Fruit fly (Drosophila melanogaster) whole organism, embryonic: ENCODE results near the gene RpS14a.
A peak's percentile ranks its signal among the peaks of the same experiment; 100 is the strongest.

ENCODE experiments used
- B-H1 ChIP-seq: fragments of 200-800 bp; sonication (Bioruptor generic); IDR thresholded peaks from 3 replicates; pipeline ENCODE4 v1.3.6; 2022; ENCODE audit warnings: missing biosample characterization, missing genetic modification characterization
- Bteb2 ChIP-seq: fragments of 200-800 bp; sonication (Bioruptor generic); optimal IDR thresholded peaks from 2 replicates; lab custom pipeline; 2016; ENCODE audit warnings: missing biosample characterization, missing genetic modification characterization
- CG11456 ChIP-seq: fragments of 200-800 bp; sonication (Bioruptor generic); IDR thresholded peaks from 3 replicates; pipeline ENCODE4 v1.3.6; 2022; ENCODE audit warnings: missing biosample characterization, missing genetic modification characterization
- CG13296 ChIP-seq: fragments of 200-800 bp; sonication (Bioruptor generic); optimal IDR thresholded peaks from 3 replicates; lab custom pipeline; 2018; ENCODE audit warnings: missing biosample characterization, mild to moderate bottlenecking, missing genetic modification characterization
- CG15073 ChIP-seq: fragments of 200-800 bp; sonication (Bioruptor generic); optimal IDR thresholded peaks from 2 replicates; lab custom pipeline; 2016; ENCODE audit warnings: missing biosample characterization, missing genetic modification characterization
- CG16863 ChIP-seq: fragments of 200-800 bp; sonication (Bioruptor generic); optimal IDR thresholded peaks from 3 replicates; lab custom pipeline; 2016; ENCODE audit warnings: missing biosample characterization, missing genetic modification characterization
- CG1832 ChIP-seq: fragments of 200-800 bp; sonication (Bioruptor generic); optimal IDR thresholded peaks from 2 replicates; lab custom pipeline; 2017; ENCODE audit warnings: missing biosample characterization, mild to moderate bottlenecking, missing genetic modification characterization, inconsistent platforms
- CG18476 ChIP-seq: fragments of 200-800 bp; sonication (Bioruptor generic); optimal IDR thresholded peaks from 2 replicates; lab custom pipeline; 2016; ENCODE audit warnings: missing biosample characterization, mild to moderate bottlenecking, missing genetic modification characterization
- CG2199 ChIP-seq: fragments of 200-800 bp; sonication (Bioruptor generic); IDR thresholded peaks from 3 replicates; pipeline ENCODE4 v1.3.6; 2022; ENCODE audit warnings: missing biosample characterization, missing genetic modification characterization
- CG3281 ChIP-seq: fragments of 200-800 bp; sonication (Bioruptor generic); optimal IDR thresholded peaks from 3 replicates; lab custom pipeline; 2017; ENCODE audit warnings: missing biosample characterization, mild to moderate bottlenecking, missing genetic modification characterization
- CG4328 ChIP-seq: fragments of 200-800 bp; sonication (Bioruptor generic); optimal IDR thresholded peaks from 3 replicates; lab custom pipeline; 2017; ENCODE audit warnings: missing biosample characterization, missing genetic modification reagents, missing genetic modification characterization
- CG4707 ChIP-seq: fragments of 200-800 bp; sonication (Bioruptor generic); optimal IDR thresholded peaks from 2 replicates; lab custom pipeline; 2018; ENCODE audit warnings: missing biosample characterization, mild to moderate bottlenecking, missing genetic modification characterization, moderate library complexity
- CG4854 ChIP-seq: fragments of 200-800 bp; sonication (Bioruptor generic); optimal IDR thresholded peaks from 2 replicates; lab custom pipeline; 2016; ENCODE audit warnings: missing biosample characterization, missing genetic modification characterization, inconsistent platforms
- CG5180 ChIP-seq: fragments of 200-800 bp; sonication (Bioruptor generic); optimal IDR thresholded peaks from 3 replicates; lab custom pipeline; 2017; ENCODE audit warnings: missing biosample characterization, missing genetic modification characterization, mild to moderate bottlenecking, moderate library complexity, missing genetic modification reagents
- CG6791 ChIP-seq: fragments of 200-800 bp; sonication (Bioruptor generic); IDR thresholded peaks from 3 replicates; pipeline ENCODE4 v1.3.6; 2022; ENCODE audit warnings: missing biosample characterization, missing genetic modification characterization; ENCODE audit not compliant: partially characterized antibody
- CG9727 ChIP-seq: fragments of 200-800 bp; sonication (Bioruptor generic); optimal IDR thresholded peaks from 3 replicates; lab custom pipeline; 2017; ENCODE audit warnings: missing biosample characterization, mild to moderate bottlenecking, missing genetic modification characterization
- Doc3 ChIP-seq: fragments of 200-800 bp; sonication (Bioruptor generic); IDR thresholded peaks from 3 replicates; pipeline ENCODE4 v1.3.6; 2022; ENCODE audit warnings: missing biosample characterization, missing genetic modification characterization; ENCODE audit not compliant: partially characterized antibody
- H15 ChIP-seq: fragments of 200-800 bp; sonication (Bioruptor generic); IDR thresholded peaks from 3 replicates; pipeline ENCODE4 v1.3.6; 2022; ENCODE audit warnings: missing biosample characterization, missing genetic modification characterization
- HLH3B ChIP-seq: fragments of 200-800 bp; sonication (Bioruptor generic); IDR thresholded peaks from 2 replicates; pipeline ENCODE4 v1.3.6; 2022; ENCODE audit warnings: missing biosample characterization, missing genetic modification characterization
- HmgD ChIP-seq: fragments of 200-800 bp; sonication (Bioruptor generic); optimal IDR thresholded peaks from 3 replicates; lab custom pipeline; 2016; ENCODE audit warnings: missing biosample characterization, missing genetic modification characterization
- HmgZ ChIP-seq: fragments of 200-800 bp; sonication (Bioruptor generic); optimal IDR thresholded peaks from 2 replicates; lab custom pipeline; 2018; ENCODE audit warnings: missing biosample characterization, mild to moderate bottlenecking, missing genetic modification characterization
- Lim3 ChIP-seq: fragments of 200-800 bp; sonication (Bioruptor generic); IDR thresholded peaks from 2 replicates; pipeline ENCODE4 v1.3.6; 2022; ENCODE audit warnings: missing biosample characterization, missing genetic modification characterization
- MTF-1 ChIP-seq: fragments of 200-800 bp; sonication (Bioruptor generic); optimal IDR thresholded peaks from 2 replicates; lab custom pipeline; 2018; ENCODE audit warnings: missing biosample characterization, mild to moderate bottlenecking, missing genetic modification characterization, borderline replicate concordance
- Myb ChIP-seq: fragments of 200-800 bp; sonication (Bioruptor generic); optimal IDR thresholded peaks from 2 replicates; lab custom pipeline; 2016; ENCODE audit warnings: missing biosample characterization, missing genetic modification characterization
- ase ChIP-seq: fragments of 200-800 bp; sonication (Bioruptor generic); IDR thresholded peaks from 3 replicates; pipeline ENCODE4 v1.3.6; 2022; ENCODE audit warnings: missing biosample characterization, missing genetic modification characterization
- br ChIP-seq: fragments of >200 bp; optimal IDR thresholded peaks from 2 replicates; lab custom pipeline; 2017
- cad ChIP-seq: fragments of >200 bp; optimal IDR thresholded peaks from 2 replicates; lab custom pipeline; 2017; ENCODE audit warnings: missing biosample characterization, missing genetic modification characterization
- dimm ChIP-seq: fragments of 200-800 bp; sonication (Bioruptor generic); IDR thresholded peaks from 2 replicates; pipeline ENCODE4 v1.3.6; 2022; ENCODE audit warnings: missing biosample characterization, missing genetic modification characterization
- dmrt11E ChIP-seq: fragments of 200-800 bp; sonication (Bioruptor generic); optimal IDR thresholded peaks from 3 replicates; lab custom pipeline; 2018; ENCODE audit warnings: missing biosample characterization, mild to moderate bottlenecking, missing genetic modification characterization, moderate library complexity
- en ChIP-seq: fragments of 200-800 bp; sonication (Bioruptor generic); optimal IDR thresholded peaks from 2 replicates; lab custom pipeline; 2016; ENCODE audit warnings: missing biosample characterization, missing genetic modification characterization
- gem ChIP-seq: fragments of 200-800 bp; sonication (Bioruptor generic); optimal IDR thresholded peaks from 2 replicates; lab custom pipeline; 2019; ENCODE audit warnings: missing biosample characterization, mild to moderate bottlenecking, missing genetic modification characterization, moderate library complexity
- gfzf ChIP-seq: fragments of 200-800 bp; sonication (Bioruptor generic); optimal IDR thresholded peaks from 2 replicates; lab custom pipeline; 2016; ENCODE audit warnings: missing biosample characterization, mild to moderate bottlenecking, missing genetic modification characterization, moderate library complexity
- gro ChIP-seq: fragments of 200-800 bp; sonication (Bioruptor generic); optimal IDR thresholded peaks from 2 replicates; lab custom pipeline; 2016; ENCODE audit warnings: missing biosample characterization, missing genetic modification characterization
- gsb-n ChIP-seq: fragments of 200-800 bp; sonication (Bioruptor generic); optimal IDR thresholded peaks from 3 replicates; lab custom pipeline; 2018; ENCODE audit warnings: missing biosample characterization, mild to moderate bottlenecking, missing genetic modification characterization
- gt ChIP-seq: fragments of 200-800 bp; sonication (Bioruptor generic); IDR thresholded peaks from 2 replicates; pipeline ENCODE4 v1.3.6; 2022; ENCODE audit warnings: missing biosample characterization, missing genetic modification characterization
- ham ChIP-seq: fragments of 200-800 bp; sonication (Bioruptor generic); IDR thresholded peaks from 2 replicates; pipeline ENCODE4 v1.3.6; 2022; ENCODE audit warnings: missing biosample characterization, missing genetic modification characterization
- jigr1 ChIP-seq: fragments of 200-800 bp; sonication (Bioruptor generic); IDR thresholded peaks from 3 replicates; pipeline ENCODE4 v1.3.6; 2022; ENCODE audit warnings: missing biosample characterization, missing genetic modification characterization
- kni ChIP-seq: fragments of 200-800 bp; sonication (Bioruptor generic); optimal IDR thresholded peaks from 3 replicates; lab custom pipeline; 2017; ENCODE audit warnings: mild to moderate bottlenecking, missing biosample characterization, missing genetic modification reagents, missing genetic modification characterization
- lmd ChIP-seq: fragments of 200-800 bp; sonication (Bioruptor generic); IDR thresholded peaks from 2 replicates; pipeline ENCODE4 v1.3.6; 2022; ENCODE audit warnings: missing biosample characterization, missing genetic modification characterization
- maf-S ChIP-seq: fragments of 200-800 bp; sonication (Bioruptor generic); optimal IDR thresholded peaks from 2 replicates; lab custom pipeline; 2016; ENCODE audit warnings: missing biosample characterization, missing genetic modification characterization
- mld ChIP-seq: fragments of 200-800 bp; sonication (Bioruptor generic); IDR thresholded peaks from 3 replicates; pipeline ENCODE4 v1.3.6; 2022; ENCODE audit warnings: missing biosample characterization, missing genetic modification characterization; ENCODE audit not compliant: partially characterized antibody
- pb ChIP-seq: fragments of 200-800 bp; sonication (Bioruptor generic); optimal IDR thresholded peaks from 3 replicates; lab custom pipeline; 2016; ENCODE audit warnings: missing biosample characterization, missing genetic modification characterization
- psq ChIP-seq: fragments of 200-800 bp; sonication (Bioruptor generic); optimal IDR thresholded peaks from 2 replicates; lab custom pipeline; 2017; ENCODE audit warnings: missing biosample characterization, missing genetic modification characterization
- rib ChIP-seq: fragments of 200-800 bp; sonication (Bioruptor generic); IDR thresholded peaks from 2 replicates; pipeline ENCODE4 v1.3.6; 2022; ENCODE audit warnings: missing biosample characterization, missing genetic modification characterization
- ro ChIP-seq: fragments of 200-800 bp; sonication (Bioruptor generic); IDR thresholded peaks from 2 replicates; pipeline ENCODE4 v1.3.6; 2022; ENCODE audit warnings: missing biosample characterization, missing genetic modification characterization
- row ChIP-seq: fragments of 200-800 bp; sonication (Bioruptor generic); IDR thresholded peaks from 3 replicates; pipeline ENCODE4 v1.3.6; 2022; ENCODE audit warnings: missing biosample characterization, missing genetic modification characterization
- sisA ChIP-seq: fragments of 200-800 bp; sonication (Bioruptor generic); IDR thresholded peaks from 2 replicates; pipeline ENCODE4 v1.3.6; 2022; ENCODE audit warnings: missing biosample characterization, missing genetic modification characterization
- tin ChIP-seq: fragments of 200-800 bp; sonication (Bioruptor generic); optimal IDR thresholded peaks from 3 replicates; lab custom pipeline; 2016; ENCODE audit warnings: missing biosample characterization, missing genetic modification characterization
- tio ChIP-seq: fragments of 200-800 bp; sonication (Bioruptor generic); optimal IDR thresholded peaks from 2 replicates; lab custom pipeline; 2017; ENCODE audit warnings: missing biosample characterization, missing genetic modification characterization, inconsistent platforms
- trh ChIP-seq: fragments of 200-800 bp; sonication (Bioruptor generic); optimal IDR thresholded peaks from 2 replicates; lab custom pipeline; 2016; ENCODE audit warnings: missing biosample characterization, missing genetic modification characterization
- tx ChIP-seq: fragments of 200-800 bp; sonication (Bioruptor generic); optimal IDR thresholded peaks from 2 replicates; lab custom pipeline; 2016; ENCODE audit warnings: missing biosample characterization, missing genetic modification characterization
- z ChIP-seq: fragments of 200-800 bp; sonication (Bioruptor generic); IDR thresholded peaks from 3 replicates; pipeline ENCODE4 v1.3.6; 2022; ENCODE audit warnings: missing biosample characterization, missing genetic modification characterization
- zen ChIP-seq: fragments of 200-800 bp; sonication (Bioruptor generic); optimal IDR thresholded peaks from 3 replicates; lab custom pipeline; 2018; ENCODE audit warnings: missing biosample characterization, mild to moderate bottlenecking, missing genetic modification characterization, moderate library complexity

Gene RpS14a

DNA sequence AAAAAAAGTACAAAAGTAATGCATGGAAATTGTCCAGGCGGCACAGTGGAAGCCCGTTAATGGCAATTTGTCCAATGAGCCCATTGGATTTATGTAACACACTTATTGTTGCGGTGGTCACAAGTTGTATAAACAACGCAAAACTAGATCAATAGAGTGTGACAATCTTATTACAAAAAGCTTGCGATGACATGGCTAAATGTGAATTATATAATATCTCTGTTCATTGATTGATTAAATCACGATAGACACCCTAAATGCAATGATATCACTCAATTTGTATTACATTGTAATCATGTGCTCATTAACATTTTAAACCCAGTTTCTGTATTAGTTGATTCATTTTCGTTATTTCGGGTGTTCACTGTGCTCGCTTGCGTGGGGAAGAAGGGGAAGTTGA lies 44.5 kb downstream of the RpS14a start (continued):
- TF ChIP-seq jigr1 (GFP tag; lab: Robert Waterston, UW) (no peak), MTF-1 (no peak), rib (GFP tag; lab: Robert Waterston, UW) (no peak), HmgD (no peak), Doc3 (no peak), zen (tag; lab: Kevin White, UChicago) (no peak), CG9727 (GFP tag; lab: Kevin White, UChicago) (peak; percentile 3), gsb-n (tag; lab: Kevin White, UChicago) (no peak), psq (GFP tag; lab: Kevin White, UChicago) (no peak), CG15073 (GFP tag; lab: Kevin White, UChicago) (no peak), CG4707 (GFP tag; lab: Kevin White, UChicago) (no peak), CG2199 (no peak), gt (GFP tag; lab: Robert Waterston, UW) (no peak), gfzf (GFP tag; lab: Kevin White, UChicago) (no peak), CG6791 (no peak), ham (GFP tag; lab: Robert Waterston, UW) (no peak), gem (peak; percentile 53), B-H1 (GFP tag; lab: Robert Waterston, UW) (no peak), dimm (GFP tag; lab: Robert Waterston, UW) (no peak), pb (GFP tag; lab: Kevin White, UChicago) (no peak), tio (GFP tag; lab: Kevin White, UChicago) (no peak), Bteb2 (GFP tag; lab: Kevin White, UChicago) (no peak), br (lab: Kevin White, UChicago) (no peak), H15 (GFP tag; lab: Robert Waterston, UW) (no peak), CG5180 (GFP tag; lab: Kevin White, UChicago) (no peak), CG1832 (GFP tag; lab: Kevin White, UChicago) (no peak), CG11456 (GFP tag; lab: Robert Waterston, UW) (no peak), sisA (GFP tag; lab: Robert Waterston, UW) (no peak), lmd (GFP tag; lab: Robert Waterston, UW) (no peak), HmgZ (tag; lab: Kevin White, UChicago) (no peak), cad (GFP tag; lab: Kevin White, UChicago) (no peak), HLH3B (GFP tag; lab: Robert Waterston, UW) (no peak), tx (GFP tag; lab: Kevin White, UChicago) (no peak), CG3281 (no peak), CG13296 (no peak), maf-S (no peak), trh (GFP tag; lab: Kevin White, UChicago) (no peak), Lim3 (GFP tag; lab: Robert Waterston, UW) (no peak), Myb (GFP tag; lab: Kevin White, UChicago) (no peak), mld (GFP tag; lab: Robert Waterston, UW) (no peak), CG4854 (GFP tag; lab: Kevin White, UChicago) (no peak), z (GFP tag; lab: Robert Waterston, UW) (no peak), en (no peak), ase (GFP tag; lab: Robert Waterston, UW) (no peak), row (GFP tag; lab: Robert Waterston, UW) (peak; percentile 45; the same call in 2 of the 3 replicates), ro (GFP tag; lab: Robert Waterston, UW) (no peak), CG18476 (no peak), dmrt11E (tag; lab: Kevin White, UChicago) (peak; percentile 40), CG16863 (GFP tag; lab: Kevin White, UChicago) (no peak), gro (GFP tag; lab: Kevin White, UChicago) (no peak), kni (no peak), tin (no peak), CG4328 (no peak)
